Fruit fly (Drosophila melanogaster) whole organism, adult: ENCODE results near the gene CG46468.
A peak's percentile ranks its signal among the peaks of the same experiment; 100 is the strongest.

Experiments used
- CG12768 ChIP-seq: fragments of 200-800 bp; sonication (Bioruptor generic); optimal IDR thresholded peaks from 2 replicates; lab custom pipeline; 2017; ENCODE audit warnings: missing biosample characterization, missing genetic modification characterization, mild to moderate bottlenecking, moderate library complexity, missing genetic modification reagents
- CG1620 ChIP-seq: fragments of 200-800 bp; sonication (Bioruptor generic); optimal IDR thresholded peaks from 2 replicates; lab custom pipeline; 2016; ENCODE audit warnings: missing biosample characterization, missing genetic modification characterization
- CG33017 ChIP-seq: fragments of 200-800 bp; sonication (Bioruptor generic); optimal IDR thresholded peaks from 2 replicates; lab custom pipeline; 2018; ENCODE audit warnings: missing biosample characterization, mild to moderate bottlenecking, missing genetic modification characterization, moderate library complexity
- CG5204 ChIP-seq: fragments of 200-800 bp; sonication (Bioruptor generic); optimal IDR thresholded peaks from 2 replicates; lab custom pipeline; 2016; ENCODE audit warnings: missing biosample characterization, missing genetic modification characterization
- CG7045 ChIP-seq: fragments of 200-800 bp; sonication (Bioruptor generic); optimal IDR thresholded peaks from 2 replicates; lab custom pipeline; 2017; ENCODE audit warnings: missing biosample characterization, mild to moderate bottlenecking, missing genetic modification characterization
- CG7101 ChIP-seq: fragments of 200-800 bp; sonication (Bioruptor generic); optimal IDR thresholded peaks from 2 replicates; lab custom pipeline; 2018; ENCODE audit warnings: missing biosample characterization, mild to moderate bottlenecking, missing genetic modification characterization, moderate library complexity
- Clk ChIP-seq: fragments of 200-800 bp; sonication (Bioruptor generic); optimal IDR thresholded peaks from 2 replicates; lab custom pipeline; 2017; ENCODE audit warnings: missing biosample characterization, missing genetic modification characterization
- Mnt ChIP-seq: fragments of 200-800 bp; sonication (Bioruptor generic); optimal IDR thresholded peaks from 2 replicates; lab custom pipeline; 2016; ENCODE audit warnings: missing biosample characterization, mild to moderate bottlenecking, missing genetic modification characterization
- bab1 ChIP-seq: fragments of 200-800 bp; sonication (Bioruptor generic); optimal IDR thresholded peaks from 3 replicates; lab custom pipeline; 2019; ENCODE audit warnings: missing biosample characterization, mild to moderate bottlenecking, missing genetic modification characterization, moderate library complexity
- cic ChIP-seq: fragments of 200-800 bp; sonication (Bioruptor generic); optimal IDR thresholded peaks from 2 replicates; lab custom pipeline; 2017; ENCODE audit warnings: missing biosample characterization, mild to moderate bottlenecking, missing genetic modification characterization, moderate library complexity
- cnc ChIP-seq, 2 experiments: fragments of >200 bp; optimal IDR thresholded peaks; 2 replicates each; lab custom pipeline; 2017
- kay ChIP-seq: fragments of 200-800 bp; sonication (Bioruptor generic); peaks from one replicate; lab custom pipeline; 2016; ENCODE audit warnings: missing biosample characterization, missing genetic modification characterization, borderline replicate concordance
- ovo ChIP-seq: fragments of 200-800 bp; sonication (Bioruptor generic); optimal IDR thresholded peaks from 2 replicates; lab custom pipeline; 2016; ENCODE audit warnings: missing biosample characterization, missing genetic modification characterization
- pad ChIP-seq: fragments of 200-800 bp; sonication (Bioruptor generic); optimal IDR thresholded peaks from 3 replicates; lab custom pipeline; 2017; ENCODE audit warnings: missing biosample characterization, missing genetic modification characterization, mild to moderate bottlenecking, moderate library complexity, missing genetic modification reagents
- tj ChIP-seq: fragments of 200-800 bp; sonication (Bioruptor generic); optimal IDR thresholded peaks from 3 replicates; lab custom pipeline; 2017; ENCODE audit warnings: missing biosample characterization, mild to moderate bottlenecking, missing genetic modification characterization, moderate library complexity
- toe ChIP-seq: fragments of 200-800 bp; sonication (Bioruptor generic); optimal IDR thresholded peaks from 2 replicates; lab custom pipeline; 2016; ENCODE audit warnings: missing biosample characterization, missing genetic modification characterization

The CG46468 gene

DNA sequence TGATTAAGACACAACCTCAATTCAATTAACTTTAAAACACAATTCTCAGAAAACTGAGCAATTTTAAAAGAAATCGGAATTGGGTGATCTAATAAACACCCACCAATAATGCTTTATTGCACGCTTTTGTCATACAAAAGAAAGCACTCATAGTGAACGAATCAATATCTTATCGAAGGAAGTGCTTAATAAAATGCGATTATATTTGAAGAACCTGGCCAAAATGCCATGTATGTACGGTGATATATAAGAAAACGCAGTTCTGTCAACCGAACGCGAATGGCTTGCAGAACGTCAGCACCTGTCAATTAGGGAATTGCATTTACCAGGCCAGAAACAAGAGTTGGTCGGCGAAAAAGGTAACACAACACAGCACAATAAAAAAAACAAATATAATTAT, 51.5 kb downstream of the CG46468 start:
- TF ChIP-seq ovo (GFP tag; lab: Kevin White, UChicago) = no peak
- peak; percentile 48 for TF ChIP-seq cic
- TF ChIP-seq CG33017 = peak; percentile 15
- peak; percentile 26 for TF ChIP-seq Mnt (GFP tag; lab: Kevin White, UChicago)
- no peak for TF ChIP-seq pad (GFP tag; lab: Kevin White, UChicago)
- peak; percentile 9 for TF ChIP-seq kay (GFP tag; lab: Kevin White, UChicago)

DNA sequence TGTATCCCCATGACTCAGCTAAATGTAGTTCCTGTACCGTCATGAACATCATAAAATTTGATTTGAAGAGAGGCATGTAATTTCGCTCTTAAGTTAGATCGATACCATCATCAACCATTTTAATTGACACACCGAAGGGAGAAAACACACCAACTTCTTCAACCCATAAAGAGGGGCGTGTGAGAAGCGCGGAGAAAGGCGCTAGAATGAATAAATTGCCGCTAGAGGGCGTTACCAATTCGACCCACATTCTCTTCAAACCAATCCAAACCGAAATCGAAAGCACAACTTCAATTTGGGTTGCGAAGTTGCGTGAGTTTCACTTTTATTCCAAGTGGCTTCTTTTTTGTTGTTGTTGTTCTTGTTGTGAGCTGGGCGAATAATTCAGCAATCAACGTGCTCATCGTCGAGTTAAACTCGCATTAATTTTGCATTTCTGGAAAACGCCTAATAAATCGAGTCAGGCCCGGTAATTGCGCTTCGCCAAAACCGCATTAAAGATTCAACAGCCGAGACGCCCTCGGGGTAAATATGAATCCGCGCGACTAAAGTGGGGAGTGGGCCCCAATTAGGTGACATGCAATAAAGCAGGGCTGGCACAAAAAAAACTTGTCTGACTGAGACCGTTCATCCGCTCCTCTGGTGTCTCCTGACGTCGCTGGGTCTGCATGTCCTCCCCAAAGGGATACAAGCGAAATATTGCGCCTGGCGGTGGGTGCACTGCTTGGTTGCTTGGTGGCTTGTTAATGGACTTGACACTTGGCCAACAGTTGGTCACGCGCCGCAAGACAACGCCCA, 52.6 kb downstream of the CG46468 start:
- TF ChIP-seq CG12768 (GFP tag; lab: Kevin White, UChicago) (no peak), kay (GFP tag; lab: Kevin White, UChicago) (peak; percentile 49), cnc (optimal IDR thresholded peaks at IDR 0.05; lab: Kevin White, UChicago) (peak in 1 of 2 experiments; percentile 8)

dm6 chr2L:9510429-9510828, 54.8 kb downstream of the CG46468 start:
- TF ChIP-seq CG7101 (no peak), cnc (optimal IDR thresholded peaks at IDR 0.05; lab: Kevin White, UChicago) (no peak), toe (GFP tag; lab: Kevin White, UChicago) (no peak), bab1 (GFP tag; lab: Kevin White, UChicago) (no peak), Clk (no peak), pad (GFP tag; lab: Kevin White, UChicago) (no peak)

DNA sequence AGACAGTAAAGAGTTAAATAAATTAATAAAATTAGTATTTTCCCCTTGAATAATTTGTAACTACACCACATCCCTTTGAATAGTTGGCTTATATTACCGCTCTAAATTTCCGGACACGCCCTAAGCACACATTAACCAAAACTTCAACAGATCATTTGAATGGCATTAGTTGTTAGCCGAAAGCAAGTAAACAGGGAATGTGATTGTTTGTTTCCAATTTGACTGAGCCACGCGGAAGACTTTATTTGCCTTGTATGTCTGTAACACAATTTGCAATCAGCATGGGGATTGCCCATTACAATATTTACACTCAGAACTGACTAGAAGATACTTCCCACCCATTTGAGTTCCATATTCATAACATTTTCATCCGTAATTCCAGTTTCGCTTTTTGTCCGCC, 55.6 kb downstream of the CG46468 start:
- TF ChIP-seq toe (GFP tag; lab: Kevin White, UChicago) (no peak), cic (no peak), kay (GFP tag; lab: Kevin White, UChicago) (peak; percentile 40)

- TF ChIP-seq toe (GFP tag; lab: Kevin White, UChicago) (no peak), bab1 (GFP tag; lab: Kevin White, UChicago) (no peak), Clk (no peak), tj (GFP tag; lab: Kevin White, UChicago) (no peak), CG5204 (no peak), Mnt (GFP tag; lab: Kevin White, UChicago) (no peak), CG1620 (no peak), kay (GFP tag; lab: Kevin White, UChicago) (no peak)
Measured at dm6 chr2L:9508547-9509197, 56.6 kb downstream of the CG46468 start.

- TF ChIP-seq CG7101 (no peak), tj (GFP tag; lab: Kevin White, UChicago) (peak; percentile 50)
Measured at dm6 chr2L:9506535-9507036, 58.7 kb downstream of the CG46468 start.

dm6 chr2L:9505372-9506103, 59.7 kb downstream of the CG46468 start:
- TF ChIP-seq pad (GFP tag; lab: Kevin White, UChicago) (no peak), kay (GFP tag; lab: Kevin White, UChicago) (peak; percentile 40), CG7101 (no peak)

DNA sequence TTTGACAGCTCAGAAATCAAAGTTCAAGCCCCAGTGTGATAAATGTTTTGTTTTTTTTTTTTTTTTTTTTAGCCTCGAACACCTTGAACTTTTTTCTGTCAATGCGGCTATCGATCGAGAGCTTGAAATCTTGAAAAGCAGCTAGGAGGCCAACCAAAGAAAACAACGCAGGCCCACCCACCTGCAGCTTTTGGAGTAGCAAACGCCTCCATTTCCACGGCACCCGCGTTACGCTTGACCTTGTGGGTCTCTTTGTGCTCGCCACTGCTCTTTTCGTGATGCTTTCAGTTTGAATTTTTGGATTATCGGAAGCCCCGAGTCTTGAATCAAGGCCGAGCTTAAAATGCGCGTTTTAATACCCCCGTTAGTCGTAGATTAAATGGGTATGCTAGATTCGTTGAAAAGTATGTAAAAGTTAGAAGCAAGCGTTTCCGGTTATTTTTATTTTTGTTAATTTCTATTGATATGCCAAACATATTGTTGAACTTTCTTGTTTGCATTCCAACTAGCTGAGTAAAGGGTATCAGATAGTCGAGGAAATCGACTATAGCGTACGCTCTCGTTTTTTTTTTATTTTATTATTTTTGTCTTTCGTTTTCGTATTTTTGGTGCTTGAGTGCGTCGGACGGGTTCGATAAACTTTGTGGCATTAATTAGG, 62.3 kb downstream of the CG46468 start:
- TF ChIP-seq bab1 (GFP tag; lab: Kevin White, UChicago) (peak; percentile 48), pad (GFP tag; lab: Kevin White, UChicago) (no peak)

DNA sequence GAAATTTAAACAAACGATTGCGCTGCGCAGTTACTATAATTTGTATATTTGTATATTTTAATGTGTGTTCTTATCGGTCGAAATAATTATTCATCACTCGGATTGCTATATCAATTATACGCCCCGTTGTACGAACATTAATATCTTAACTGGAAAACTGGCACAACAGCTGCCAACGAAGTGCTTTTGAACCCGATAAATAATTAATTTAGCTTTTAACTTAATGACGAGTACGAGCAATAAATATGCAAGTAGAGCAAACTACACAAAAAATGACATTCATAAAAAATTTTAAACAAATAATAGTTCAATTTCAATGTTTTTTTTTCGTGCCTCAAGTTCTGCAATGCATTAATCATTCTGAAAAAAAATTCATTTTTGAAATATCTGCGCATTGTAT, 64.8 kb downstream of the CG46468 start:
- TF ChIP-seq kay (GFP tag; lab: Kevin White, UChicago) (peak; percentile 94), tj (GFP tag; lab: Kevin White, UChicago) (no peak), CG33017 (no peak), CG7045 (GFP tag; lab: Kevin White, UChicago) (no peak), ovo (GFP tag; lab: Kevin White, UChicago) (no peak)
